Worm (Caenorhabditis elegans): Measurements from ENCODE around the gene str-87.

str-87 gene

DNA sequence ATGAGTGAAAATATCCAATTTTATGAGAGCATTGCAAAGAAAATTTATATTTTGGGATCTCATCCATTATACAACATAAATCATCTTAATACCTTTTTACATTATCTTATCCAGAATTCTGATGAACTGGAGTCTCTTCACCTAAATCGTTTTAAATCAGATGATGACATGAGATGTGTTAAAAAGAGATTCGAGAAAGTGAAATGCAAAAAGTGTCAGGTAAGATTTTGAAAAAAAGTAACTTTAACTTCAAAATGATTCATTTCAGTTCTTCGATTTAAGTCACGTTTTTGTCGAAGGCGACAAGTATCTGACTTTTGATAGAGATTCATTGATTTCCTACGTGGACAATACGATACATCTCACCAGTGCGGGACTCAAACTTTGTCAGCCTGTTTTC lies 30.9 kb upstream of the str-87 start:
- TF ChIP-seq nhr-129 (tag; optimal IDR thresholded peaks at IDR 0.05), result no peak
- no peak for TF ChIP-seq ama-1 (optimal IDR thresholded peaks at IDR 0.05)

ce11 chrV:9016479-9016878 lies 28.5 kb upstream of the str-87 start, which contains the start of gene oac-40:
Gene oac-40 (plus strand): TSS chrV:9016779.
- TF ChIP-seq skn-1 (tag; optimal IDR thresholded peaks at IDR 0.05) (no peak), nhr-237 (tag; optimal IDR thresholded peaks at IDR 0.05) (no peak)

DNA sequence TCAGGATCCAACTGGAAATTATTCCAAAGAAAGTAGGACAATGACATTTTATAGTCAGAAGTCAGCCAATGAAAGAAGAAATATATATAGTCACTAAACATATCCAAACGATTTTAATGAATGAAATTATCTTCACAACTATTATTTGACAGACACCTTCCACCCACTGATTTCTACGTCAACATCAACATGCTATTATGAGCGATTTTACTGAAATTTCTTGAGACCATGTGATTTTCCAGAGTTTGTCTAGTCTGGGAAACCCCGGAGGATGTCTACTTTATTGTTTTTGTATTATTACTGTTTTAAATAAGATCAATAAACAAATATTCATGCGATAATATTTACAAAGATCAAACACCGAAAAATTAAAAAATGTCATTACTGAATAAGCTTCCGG lies 27.5 kb upstream of the str-87 start, which contains the start of gene srt-18:
TSS of gene srt-18 (minus strand) at position 101 of the 400 bp plus-strand sequence.
- TF ChIP-seq nhr-21 (tag; optimal IDR thresholded peaks at IDR 0.05) (no peak), ceh-16 (tag; optimal IDR thresholded peaks at IDR 0.05) (no peak), skn-1 (tag; optimal IDR thresholded peaks at IDR 0.05) (no peak), gmeb-1 (tag; optimal IDR thresholded peaks at IDR 0.05) (no peak), sem-4 (tag; optimal IDR thresholded peaks at IDR 0.05) (no peak), snpc-4 (tag; optimal IDR thresholded peaks at IDR 0.05) (no peak), zag-1 (tag; optimal IDR thresholded peaks at IDR 0.05) (no peak), ZK546.5 (tag; optimal IDR thresholded peaks at IDR 0.05) (no peak), nhr-6 (tag; optimal IDR thresholded peaks at IDR 0.05) (no peak), Y55F3AM.14 (GFP tag; optimal IDR thresholded peaks at IDR 0.05) (no peak), unc-39 (tag; optimal IDR thresholded peaks at IDR 0.05) (no peak), lsy-2 (tag; optimal IDR thresholded peaks at IDR 0.05) (no peak)

- TF ChIP-seq C34F6.9 (tag; optimal IDR thresholded peaks at IDR 0.05) (no peak), ceh-16 (tag; optimal IDR thresholded peaks at IDR 0.05) (no peak), unc-39 (tag; optimal IDR thresholded peaks at IDR 0.05) (no peak), R02D3.7 (tag; optimal IDR thresholded peaks at IDR 0.05) (no peak), zag-1 (tag; optimal IDR thresholded peaks at IDR 0.05) (no peak), ztf-11 (tag; optimal IDR thresholded peaks at IDR 0.05) (no peak), lin-39 (tag; optimal IDR thresholded peaks at IDR 0.05) (no peak), lin-13 (GFP tag; optimal IDR thresholded peaks at IDR 0.05) (no peak), F13H6.1 (tag; optimal IDR thresholded peaks at IDR 0.05) (no peak), egl-27 (tag; optimal IDR thresholded peaks at IDR 0.05) (no peak), sma-9 (GFP tag; optimal IDR thresholded peaks at IDR 0.05) (no peak), sma-9 (tag; optimal IDR thresholded peaks at IDR 0.05) (no peak), nhr-6 (tag; optimal IDR thresholded peaks at IDR 0.05) (no peak), nhr-12 (tag; optimal IDR thresholded peaks at IDR 0.05) (no peak)
Measured at ce11 chrV:9013765-9014164, 25.8 kb upstream of the str-87 start, which contains the start of gene srh-201. Gene srh-201 (minus strand): TSS chrV:9013865.

DNA sequence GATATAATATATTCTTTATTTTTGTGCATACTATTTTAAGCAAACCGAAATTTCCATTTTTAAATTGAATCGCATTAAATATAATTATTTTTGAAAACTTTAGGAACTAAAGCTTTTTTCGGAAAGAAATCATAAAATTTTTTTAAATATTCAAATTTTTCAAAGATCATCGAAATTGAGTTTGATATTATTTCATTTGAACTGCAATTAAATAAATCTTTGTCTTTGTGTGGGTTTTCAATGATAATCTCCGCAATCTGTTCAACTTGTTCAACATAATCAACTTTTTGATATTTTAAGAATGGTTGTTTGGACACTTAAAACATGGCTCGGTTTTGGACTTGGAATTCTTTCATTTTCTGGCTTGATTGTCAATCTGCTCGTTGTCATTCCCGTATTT lies 21.2 kb upstream of the str-87 start, which contains the start of gene srx-2:
TSS of gene srx-2 (plus strand) at position 301 of the 400 bp plus-strand sequence.
- no peak for TF ChIP-seq unc-62 (GFP tag; optimal IDR thresholded peaks at IDR 0.05)
- no peak for TF ChIP-seq unc-55 (GFP tag; optimal IDR thresholded peaks at IDR 0.05)
- no peak for TF ChIP-seq peb-1 (tag; optimal IDR thresholded peaks at IDR 0.05)
- no peak for TF ChIP-seq sma-9 (GFP tag; optimal IDR thresholded peaks at IDR 0.05)
- no peak for TF ChIP-seq sma-9 (tag; optimal IDR thresholded peaks at IDR 0.05)
- TF ChIP-seq ama-1 (optimal IDR thresholded peaks at IDR 0.05), result no peak
- no peak for TF ChIP-seq nhr-237 (tag; optimal IDR thresholded peaks at IDR 0.05)
- TF ChIP-seq lin-13 (GFP tag; optimal IDR thresholded peaks at IDR 0.05), result no peak
- TF ChIP-seq nhr-10 (tag; optimal IDR thresholded peaks at IDR 0.05), result no peak
- TF ChIP-seq blmp-1 (tag; optimal IDR thresholded peaks at IDR 0.05; ENCODE audit: insufficient read depth), result no peak
- no peak for TF ChIP-seq fos-1 (tag; optimal IDR thresholded peaks at IDR 0.05)
- no peak for TF ChIP-seq unc-39 (tag; optimal IDR thresholded peaks at IDR 0.05)
- TF ChIP-seq nhr-6 (tag; optimal IDR thresholded peaks at IDR 0.05), result no peak
- no peak for TF ChIP-seq sem-4 (tag; optimal IDR thresholded peaks at IDR 0.05)
- TF ChIP-seq gmeb-1 (tag; optimal IDR thresholded peaks at IDR 0.05), result no peak
- no peak for TF ChIP-seq dmd-4 (tag; optimal IDR thresholded peaks at IDR 0.05)
- TF ChIP-seq mbf-1 (tag; optimal IDR thresholded peaks at IDR 0.05), result no peak
- TF ChIP-seq ZK546.5 (tag; optimal IDR thresholded peaks at IDR 0.05), result no peak

ce11 chrV:9005243-9005642 lies 17.2 kb upstream of the str-87 start, which contains the start of gene srx-3:
Gene srx-3 (plus strand): TSS chrV:9005543.
- TF ChIP-seq mbf-1 (tag; optimal IDR thresholded peaks at IDR 0.05) (no peak), ztf-11 (tag; optimal IDR thresholded peaks at IDR 0.05) (no peak), ZK546.5 (tag; optimal IDR thresholded peaks at IDR 0.05) (no peak), snpc-4 (tag; optimal IDR thresholded peaks at IDR 0.05) (no peak), ama-1 (optimal IDR thresholded peaks at IDR 0.05) (no peak)
